Fruit fly (Drosophila melanogaster) whole organism, prepupa: ENCODE measurements around the gene Ir62a.

ENCODE experiments used
- Blimp-1 ChIP-seq: fragments of 200-800 bp; sonication (Bioruptor generic); optimal IDR thresholded peaks from 3 replicates; lab custom pipeline; 2017; ENCODE audit warnings: missing biosample characterization, missing genetic modification characterization, mild to moderate bottlenecking, moderate library complexity, missing genetic modification reagents
- CG10631 ChIP-seq: fragments of 200-800 bp; sonication (Bioruptor generic); optimal IDR thresholded peaks from 2 replicates; lab custom pipeline; 2016; ENCODE audit warnings: missing biosample characterization, missing genetic modification characterization
- CG10669 ChIP-seq: fragments of 200-800 bp; sonication (Bioruptor generic); optimal IDR thresholded peaks from 3 replicates; lab custom pipeline; 2018; ENCODE audit warnings: missing biosample characterization, mild to moderate bottlenecking, missing genetic modification characterization, moderate library complexity
- CG11294 ChIP-seq: fragments of 200-800 bp; sonication (Bioruptor generic); IDR thresholded peaks from 2 replicates; pipeline ENCODE4 v1.3.6; 2022; ENCODE audit warnings: missing biosample characterization, missing genetic modification characterization
- CG11762 ChIP-seq: fragments of 200-800 bp; sonication (Bioruptor generic); optimal IDR thresholded peaks from 3 replicates; lab custom pipeline; 2016; ENCODE audit warnings: missing biosample characterization, missing genetic modification characterization; ENCODE audit not compliant: insufficient read depth
- CG11902 ChIP-seq: fragments of 200-800 bp; sonication (Bioruptor generic); optimal IDR thresholded peaks from 3 replicates; lab custom pipeline; 2016; ENCODE audit warnings: missing biosample characterization, missing genetic modification characterization
- CG15336 ChIP-seq: fragments of 200-800 bp; sonication (Bioruptor generic); IDR thresholded peaks from 2 replicates; pipeline ENCODE4 v1.3.6; 2022; ENCODE audit warnings: missing biosample characterization, missing genetic modification characterization
- CG1621 ChIP-seq: fragments of 200-800 bp; sonication (Bioruptor generic); optimal IDR thresholded peaks from 3 replicates; lab custom pipeline; 2018; ENCODE audit warnings: missing biosample characterization, mild to moderate bottlenecking, missing genetic modification characterization
- CG16779 ChIP-seq: fragments of 200-800 bp; sonication (Bioruptor generic); optimal IDR thresholded peaks from 3 replicates; lab custom pipeline; 2017; ENCODE audit warnings: missing biosample characterization, mild to moderate bottlenecking, missing genetic modification characterization
- CG3032 ChIP-seq: fragments of 200-800 bp; optimal IDR thresholded peaks from 2 replicates; lab custom pipeline; 2019; ENCODE audit warnings: missing biosample characterization, mild to moderate bottlenecking, missing genetic modification characterization, moderate library complexity
- CG31627 ChIP-seq: fragments of 200-800 bp; sonication (Bioruptor generic); optimal IDR thresholded peaks from 3 replicates; lab custom pipeline; 2016; ENCODE audit warnings: missing biosample characterization, missing genetic modification characterization
- CG32006 ChIP-seq: fragments of 200-800 bp; sonication (Bioruptor generic); optimal IDR thresholded peaks from 3 replicates; lab custom pipeline; 2017; ENCODE audit warnings: missing biosample characterization, mild to moderate bottlenecking, missing genetic modification characterization
- CG34406 ChIP-seq: fragments of 200-800 bp; sonication (Bioruptor generic); optimal IDR thresholded peaks from 3 replicates; lab custom pipeline; 2016; ENCODE audit warnings: missing biosample characterization, missing genetic modification characterization
- CG3919 ChIP-seq: fragments of 200-800 bp; sonication (Bioruptor generic); optimal IDR thresholded peaks from 3 replicates; lab custom pipeline; 2016; ENCODE audit warnings: missing biosample characterization, missing genetic modification characterization
- CG4318 ChIP-seq: fragments of 200-800 bp; sonication (Bioruptor generic); optimal IDR thresholded peaks from 3 replicates; lab custom pipeline; 2017; ENCODE audit warnings: missing biosample characterization, mild to moderate bottlenecking, missing genetic modification characterization
- CG6163 ChIP-seq: fragments of 200-800 bp; sonication (Bioruptor generic); IDR thresholded peaks from 3 replicates; pipeline ENCODE4 v1.3.6; 2022; ENCODE audit warnings: missing biosample characterization, missing genetic modification characterization
- CG6276 ChIP-seq: fragments of 200-800 bp; sonication (Bioruptor generic); optimal IDR thresholded peaks from 2 replicates; lab custom pipeline; 2017; ENCODE audit warnings: missing biosample characterization, mild to moderate bottlenecking, missing genetic modification characterization
- CG6792 ChIP-seq: fragments of 200-800 bp; sonication (Bioruptor generic); optimal IDR thresholded peaks from 3 replicates; lab custom pipeline; 2016; ENCODE audit warnings: missing biosample characterization, missing genetic modification characterization
- CG6808 ChIP-seq: fragments of 200-800 bp; sonication (Bioruptor generic); optimal IDR thresholded peaks from 3 replicates; lab custom pipeline; 2017; ENCODE audit warnings: missing biosample characterization, missing genetic modification characterization, mild to moderate bottlenecking, moderate library complexity, missing genetic modification reagents
- CG6854 ChIP-seq: fragments of 200-800 bp; sonication (Bioruptor generic); optimal IDR thresholded peaks from 2 replicates; lab custom pipeline; 2017; ENCODE audit warnings: missing biosample characterization, mild to moderate bottlenecking, missing genetic modification characterization
- CG7368 ChIP-seq: fragments of 200-800 bp; sonication (Bioruptor generic); optimal IDR thresholded peaks from 3 replicates; lab custom pipeline; 2016; ENCODE audit warnings: missing biosample characterization, missing genetic modification characterization
- CG8119 ChIP-seq: fragments of 200-800 bp; sonication (Bioruptor generic); IDR thresholded peaks from 3 replicates; pipeline ENCODE4 v1.3.6; 2022; ENCODE audit warnings: missing biosample characterization, missing genetic modification characterization
- CG8319 ChIP-seq: fragments of 200-800 bp; sonication (Bioruptor generic); optimal IDR thresholded peaks from 3 replicates; lab custom pipeline; 2016; ENCODE audit warnings: missing biosample characterization, missing genetic modification characterization
- CG9139 ChIP-seq: fragments of 200-800 bp; sonication (Bioruptor generic); optimal IDR thresholded peaks from 3 replicates; lab custom pipeline; 2017; ENCODE audit warnings: missing biosample characterization, mild to moderate bottlenecking, missing genetic modification characterization
- Eip75B ChIP-seq: fragments of 200-800 bp; sonication (Bioruptor generic); optimal IDR thresholded peaks from 3 replicates; lab custom pipeline; 2016; ENCODE audit warnings: missing biosample characterization, missing genetic modification characterization
- Eip93F ChIP-seq: fragments of 200-800 bp; sonication (Bioruptor generic); optimal IDR thresholded peaks from 2 replicates; lab custom pipeline; 2016; ENCODE audit warnings: missing biosample characterization, mild to moderate bottlenecking, missing genetic modification characterization
- Ets21C ChIP-seq: fragments of 200-800 bp; sonication (Bioruptor generic); optimal IDR thresholded peaks from 3 replicates; lab custom pipeline; 2016; ENCODE audit warnings: missing biosample characterization, missing genetic modification characterization
- Ets96B ChIP-seq: fragments of 200-800 bp; optimal IDR thresholded peaks from 2 replicates; lab custom pipeline; 2019; ENCODE audit warnings: missing biosample characterization, mild to moderate bottlenecking, missing genetic modification characterization, moderate library complexity
- Hr38 ChIP-seq: sonication (Bioruptor generic); optimal IDR thresholded peaks from 2 replicates; lab custom pipeline; 2016; ENCODE audit warnings: missing biosample characterization, missing genetic modification characterization
- Hr4 ChIP-seq: fragments of 200-800 bp; sonication (Bioruptor generic); optimal IDR thresholded peaks from 3 replicates; lab custom pipeline; 2016; ENCODE audit warnings: missing biosample characterization, missing genetic modification characterization
- Lpt ChIP-seq: fragments of 200-800 bp; sonication (Bioruptor generic); optimal IDR thresholded peaks from 3 replicates; lab custom pipeline; 2016; ENCODE audit warnings: missing biosample characterization, missing genetic modification characterization
- Met ChIP-seq: fragments of 200-800 bp; sonication (Bioruptor generic); optimal IDR thresholded peaks from 3 replicates; lab custom pipeline; 2016; ENCODE audit warnings: missing biosample characterization, missing genetic modification characterization
- OdsH ChIP-seq: fragments of 200-800 bp; sonication (Bioruptor generic); optimal IDR thresholded peaks from 3 replicates; lab custom pipeline; 2016; ENCODE audit warnings: missing biosample characterization, missing genetic modification characterization
- Sox102F ChIP-seq: fragments of 200-800 bp; sonication (Bioruptor generic); optimal IDR thresholded peaks from 2 replicates; lab custom pipeline; 2016; ENCODE audit warnings: missing biosample characterization, mild to moderate bottlenecking, missing genetic modification characterization
- Sox15 ChIP-seq: fragments of 200-800 bp; sonication (Bioruptor generic); optimal IDR thresholded peaks from 3 replicates; lab custom pipeline; 2016; ENCODE audit warnings: missing biosample characterization, missing genetic modification characterization
- achi ChIP-seq: fragments of 200-800 bp; sonication (Bioruptor generic); optimal IDR thresholded peaks from 3 replicates; lab custom pipeline; 2016; ENCODE audit warnings: missing biosample characterization, missing genetic modification characterization
- cyc ChIP-seq: fragments of 200-800 bp; sonication (Bioruptor generic); optimal IDR thresholded peaks from 3 replicates; lab custom pipeline; 2016; ENCODE audit warnings: missing biosample characterization, missing genetic modification characterization
- dac ChIP-seq: fragments of 200-800 bp; sonication (Bioruptor generic); optimal IDR thresholded peaks from 2 replicates; lab custom pipeline; 2017; ENCODE audit warnings: missing biosample characterization, mild to moderate bottlenecking, missing genetic modification characterization
- dsx ChIP-seq: fragments of 200-800 bp; optimal IDR thresholded peaks from 3 replicates; lab custom pipeline; 2019; ENCODE audit warnings: missing biosample characterization, mild to moderate bottlenecking, missing genetic modification characterization, moderate library complexity; ENCODE audit not compliant: poor library complexity, severe bottlenecking
- eg ChIP-seq: fragments of 200-800 bp; sonication (Bioruptor generic); IDR thresholded peaks from 3 replicates; pipeline ENCODE4 v1.3.6; 2022; ENCODE audit warnings: missing biosample characterization, missing genetic modification characterization
- fd59A ChIP-seq: fragments of 200-800 bp; sonication (Bioruptor generic); optimal IDR thresholded peaks from 2 replicates; lab custom pipeline; 2017; ENCODE audit warnings: missing biosample characterization, mild to moderate bottlenecking, missing genetic modification characterization, missing genetic modification reagents
- fd85E ChIP-seq: fragments of 200-800 bp; sonication (Bioruptor generic); optimal IDR thresholded peaks from 3 replicates; lab custom pipeline; 2016; ENCODE audit warnings: missing biosample characterization, missing genetic modification characterization
- fkh ChIP-seq: fragments of 200-800 bp; sonication (Bioruptor generic); optimal IDR thresholded peaks from 3 replicates; lab custom pipeline; 2017; ENCODE audit warnings: missing biosample characterization, mild to moderate bottlenecking, missing genetic modification characterization, moderate library complexity
- lz ChIP-seq: fragments of 200-800 bp; sonication (Bioruptor generic); optimal IDR thresholded peaks from 3 replicates; lab custom pipeline; 2016; ENCODE audit warnings: missing biosample characterization, missing genetic modification characterization
- net ChIP-seq: fragments of 200-800 bp; sonication (Bioruptor generic); optimal IDR thresholded peaks from 3 replicates; lab custom pipeline; 2016; ENCODE audit warnings: missing biosample characterization, missing genetic modification characterization
- pdm3 ChIP-seq: fragments of 200-800 bp; sonication (Bioruptor generic); optimal IDR thresholded peaks from 3 replicates; lab custom pipeline; 2016; ENCODE audit warnings: missing biosample characterization, missing genetic modification characterization
- salr ChIP-seq, 2 experiments: fragments of 200-800 bp; sonication (Bioruptor generic); optimal IDR thresholded peaks; 3 replicates each; lab custom pipeline; 2016 to 2018; ENCODE audit warnings: missing biosample characterization in 2 of 2, missing genetic modification characterization in 2 of 2, mild to moderate bottlenecking in 1 of 2
- spab ChIP-seq: fragments of 200-800 bp; sonication (Bioruptor generic); optimal IDR thresholded peaks from 2 replicates; lab custom pipeline; 2017; ENCODE audit warnings: missing biosample characterization, mild to moderate bottlenecking, missing genetic modification characterization, missing genetic modification reagents
- ss ChIP-seq, 2 experiments: fragments of 200-800 bp; sonication (Bioruptor generic); optimal IDR thresholded peaks; 2 replicates in 1 of 2; 3 replicates in 1 of 2; lab custom pipeline; 2017 to 2018; ENCODE audit warnings: mild to moderate bottlenecking in 2 of 2, missing biosample characterization in 2 of 2, missing genetic modification characterization in 2 of 2, moderate library complexity in 1 of 2
- svp ChIP-seq: fragments of 200-800 bp; sonication (Bioruptor generic); peaks from one replicate; lab custom pipeline; 2016; ENCODE audit warnings: missing biosample characterization, missing genetic modification characterization
- topi ChIP-seq: fragments of 200-800 bp; sonication (Bioruptor generic); optimal IDR thresholded peaks from 3 replicates; lab custom pipeline; 2016; ENCODE audit warnings: missing biosample characterization, missing genetic modification characterization

The Ir62a gene

DNA sequence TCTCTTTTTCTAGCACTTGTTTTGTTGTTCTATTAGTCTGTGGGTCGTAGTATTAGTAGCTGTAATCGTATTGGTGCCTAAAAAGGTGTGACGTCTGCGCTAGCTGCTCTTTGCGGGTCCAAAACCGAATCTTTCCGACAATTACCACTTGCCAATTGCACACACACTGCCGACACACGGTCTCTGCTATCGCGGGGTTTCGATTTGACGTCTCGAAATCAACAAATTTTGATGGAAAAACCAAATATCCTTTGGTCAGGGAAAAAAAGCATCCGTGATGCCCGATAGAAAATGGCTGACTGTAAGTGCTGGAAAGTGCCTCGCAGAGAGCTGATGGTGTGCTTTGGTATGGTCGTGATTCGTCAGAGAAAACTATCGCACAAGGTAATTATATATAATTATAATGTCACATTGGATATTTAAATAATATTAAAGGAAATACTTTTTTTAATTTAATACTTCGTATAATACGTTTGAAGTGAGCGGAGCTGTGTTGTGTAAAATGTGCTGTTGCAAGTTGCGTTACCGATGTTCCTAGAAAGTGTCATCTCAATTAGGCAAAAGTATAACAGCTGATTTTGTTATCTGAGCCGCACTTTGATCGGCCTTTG, 27.2 kb upstream of the Ir62a start, which contains the start of the genes Pex10 and CG12099:
Pex10 (plus strand) TSS at position 51 of the 611 bp plus-strand sequence.
CG12099 (minus strand) TSS at position 307 of the 611 bp plus-strand sequence.
- peak; percentile 83 for TF ChIP-seq CG31627 (GFP tag; lab: Kevin White, UChicago)
- TF ChIP-seq CG9139, result peak; percentile 39
- TF ChIP-seq fkh (GFP tag; lab: Kevin White, UChicago), result no peak
- peak; percentile 78 for TF ChIP-seq cyc (GFP tag; lab: Kevin White, UChicago)
- peak; percentile 80 for TF ChIP-seq CG6792 (GFP tag; lab: Kevin White, UChicago)
- peak; percentile 62 for TF ChIP-seq Lpt (GFP tag; lab: Kevin White, UChicago)
- TF ChIP-seq CG6276 (GFP tag; lab: Kevin White, UChicago), result peak; percentile 18
- TF ChIP-seq ss (GFP tag; optimal IDR thresholded peaks at IDR 0.05; lab: Kevin White, UChicago), result peak; percentile 69 to 76
- TF ChIP-seq CG15336 (GFP tag; lab: Robert Waterston, UW), result peak; percentile 74
- TF ChIP-seq Sox15, result peak; percentile 79
- peak; percentile 38 for TF ChIP-seq spab
- TF ChIP-seq Hr4 (GFP tag; lab: Kevin White, UChicago), result peak; percentile 81
- TF ChIP-seq CG10669 (GFP tag; lab: Kevin White, UChicago), result peak; percentile 73
- TF ChIP-seq CG32006 (GFP tag; lab: Kevin White, UChicago), result peak; percentile 83
- peak; percentile 82 for TF ChIP-seq dac (GFP tag; lab: Kevin White, UChicago)
- TF ChIP-seq CG10631, result peak; percentile 94
- no peak for TF ChIP-seq Met
- peak; percentile 81 for TF ChIP-seq eg (GFP tag; lab: Robert Waterston, UW)
- peak; percentile 60; the same call in 2 of the 3 replicates for TF ChIP-seq CG8119 (GFP tag; lab: Robert Waterston, UW)
- peak; percentile 86 for TF ChIP-seq CG6163 (GFP tag; lab: Robert Waterston, UW)
- TF ChIP-seq Hr38, result no peak
- peak; percentile 67 for TF ChIP-seq CG8319 (GFP tag; lab: Kevin White, UChicago)
- TF ChIP-seq lz (GFP tag; lab: Kevin White, UChicago), result peak; percentile 83
- TF ChIP-seq achi (GFP tag; lab: Kevin White, UChicago), result peak; percentile 86
- TF ChIP-seq CG4318 (GFP tag; lab: Kevin White, UChicago), result peak; percentile 68
- peak; percentile 75 for TF ChIP-seq topi (GFP tag; lab: Kevin White, UChicago)
- peak; percentile 69 for TF ChIP-seq CG7368 (GFP tag; lab: Kevin White, UChicago)
- TF ChIP-seq Ets21C (GFP tag; lab: Kevin White, UChicago), result peak; percentile 69
- TF ChIP-seq CG16779 (tag; lab: Kevin White, UChicago), result peak; percentile 42
- no peak for TF ChIP-seq pdm3 (GFP tag; lab: Kevin White, UChicago)
- TF ChIP-seq CG1621 (tag; lab: Kevin White, UChicago), result peak; percentile 58
- TF ChIP-seq CG3032, result peak; percentile 86
- TF ChIP-seq CG3919 (GFP tag; lab: Kevin White, UChicago), result peak; percentile 84
- peak in 1 of 2 experiments; percentile 54 for TF ChIP-seq salr (GFP tag; optimal IDR thresholded peaks at IDR 0.05; lab: Kevin White, UChicago)
- TF ChIP-seq Eip75B (GFP tag; lab: Kevin White, UChicago), result no peak
- peak; percentile 71 for TF ChIP-seq Ets96B (tag; lab: Kevin White, UChicago)
- peak; percentile 58 for TF ChIP-seq Eip93F (GFP tag; lab: Kevin White, UChicago)
- peak; percentile 58 for TF ChIP-seq Blimp-1 (GFP tag; lab: Kevin White, UChicago)
- peak; percentile 75 for TF ChIP-seq CG11294 (GFP tag; lab: Robert Waterston, UW)
- peak; percentile 67 for TF ChIP-seq fd59A (GFP tag; lab: Kevin White, UChicago)
- peak; percentile 78 for TF ChIP-seq CG6808 (GFP tag; lab: Kevin White, UChicago)
- TF ChIP-seq net (GFP tag; lab: Kevin White, UChicago), result peak; percentile 76
- peak; percentile 82 for TF ChIP-seq Sox102F (GFP tag; lab: Kevin White, UChicago)
- peak; percentile 92 for TF ChIP-seq svp (GFP tag; lab: Kevin White, UChicago)
- TF ChIP-seq CG34406 (GFP tag; lab: Kevin White, UChicago), result peak; percentile 78
- TF ChIP-seq dsx (GFP tag; lab: Kevin White, UChicago), result peak; percentile 65
- TF ChIP-seq CG6854, result peak; percentile 69
- peak; percentile 79 for TF ChIP-seq CG11902 (GFP tag; lab: Kevin White, UChicago)
- peak; percentile 65 for TF ChIP-seq CG11762 (GFP tag; lab: Kevin White, UChicago)
- peak; percentile 20 for TF ChIP-seq fd85E (GFP tag; lab: Kevin White, UChicago)
- TF ChIP-seq OdsH (GFP tag; lab: Kevin White, UChicago), result peak; percentile 90
